Worm (Caenorhabditis elegans): ENCODE measurements around the gene ceh-51.

The ceh-51 gene

DNA sequence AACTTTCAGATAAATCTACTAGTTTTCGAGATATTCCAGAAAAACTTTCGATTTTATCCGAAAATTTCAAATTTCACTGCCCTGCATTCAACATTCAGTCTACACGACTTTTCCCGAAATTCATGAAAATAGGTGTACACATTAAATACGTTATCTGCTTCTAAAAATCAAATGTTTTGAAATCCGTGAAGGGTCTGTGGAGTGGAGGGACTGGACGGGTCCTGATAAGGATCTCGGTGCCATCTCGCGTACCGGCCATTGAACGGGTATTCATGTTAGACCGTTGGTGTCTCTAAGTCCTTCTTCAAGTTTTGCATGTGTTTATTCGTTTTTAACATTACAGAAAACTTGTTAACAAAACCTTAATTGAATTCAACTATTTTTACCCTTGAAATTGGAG is 33.6 kb downstream of the ceh-51 start:
- no peak for TF ChIP-seq syd-9 (tag; optimal IDR thresholded peaks at IDR 0.05)
- TF ChIP-seq lim-6 (tag; optimal IDR thresholded peaks at IDR 0.05): no peak
- TF ChIP-seq pat-9 (tag; optimal IDR thresholded peaks at IDR 0.05): no peak
- no peak for TF ChIP-seq hlh-6 (tag; optimal IDR thresholded peaks at IDR 0.05)
- no peak for TF ChIP-seq ahr-1 (tag; optimal IDR thresholded peaks at IDR 0.05)
- no peak for TF ChIP-seq pqm-1 (tag; optimal IDR thresholded peaks at IDR 0.05)
- TF ChIP-seq Y22D7AL.16 (tag; optimal IDR thresholded peaks at IDR 0.05): no peak
- TF ChIP-seq mec-3 (tag; optimal IDR thresholded peaks at IDR 0.05; ENCODE audit: borderline replicate concordance): no peak
- no peak for TF ChIP-seq odd-2 (tag; optimal IDR thresholded peaks at IDR 0.05)
- no peak for TF ChIP-seq ceh-14 (tag; optimal IDR thresholded peaks at IDR 0.05)
- no peak for TF ChIP-seq ceh-9 (tag; optimal IDR thresholded peaks at IDR 0.05)
- TF ChIP-seq nhr-11 (tag; optimal IDR thresholded peaks at IDR 0.05): no peak
- no peak for TF ChIP-seq unc-55 (GFP tag; optimal IDR thresholded peaks at IDR 0.05)
- TF ChIP-seq dmd-4 (tag; optimal IDR thresholded peaks at IDR 0.05; ENCODE audit: borderline replicate concordance): no peak
- TF ChIP-seq ceh-34 (tag; optimal IDR thresholded peaks at IDR 0.05): no peak
- TF ChIP-seq ttx-3 (tag; optimal IDR thresholded peaks at IDR 0.05): no peak
- TF ChIP-seq ceh-19 (GFP tag; optimal IDR thresholded peaks at IDR 0.05): no peak

DNA sequence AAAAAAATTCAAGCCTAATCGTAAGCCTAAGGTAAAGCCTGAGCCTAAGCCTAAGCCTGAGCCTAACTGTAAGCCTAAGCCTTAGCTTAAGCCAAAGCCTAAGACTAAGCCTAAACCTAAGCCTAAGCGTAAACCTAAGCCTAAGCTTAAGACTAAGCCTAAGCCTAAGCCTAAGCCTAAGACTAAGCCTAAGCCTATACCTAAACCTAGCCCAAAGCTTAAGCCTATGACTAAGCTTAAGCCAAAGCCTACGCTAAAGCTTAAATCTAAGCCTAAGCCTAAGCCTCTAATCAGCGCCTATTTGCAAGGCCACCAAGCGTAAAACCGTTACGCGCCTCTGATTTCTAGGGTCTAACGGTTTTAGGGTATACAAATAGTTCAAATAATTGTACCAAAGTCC is 35.7 kb downstream of the ceh-51 start:
- no peak for TF ChIP-seq zip-5 (tag; optimal IDR thresholded peaks at IDR 0.05)
- TF ChIP-seq dve-1 (tag; optimal IDR thresholded peaks at IDR 0.05): peak; percentile 80
- TF ChIP-seq sox-2 (GFP tag; IDR thresholded peaks at IDR 0.05): no peak
- no peak for TF ChIP-seq ceh-14 (tag; optimal IDR thresholded peaks at IDR 0.05)
- no peak for TF ChIP-seq elt-2 (tag; optimal IDR thresholded peaks at IDR 0.05)
- TF ChIP-seq sdc-2 (tag; optimal IDR thresholded peaks at IDR 0.05): no peak
- no peak for TF ChIP-seq ref-2 (tag; optimal IDR thresholded peaks at IDR 0.05)
- no peak for TF ChIP-seq hlh-15 (tag; optimal IDR thresholded peaks at IDR 0.05)

DNA sequence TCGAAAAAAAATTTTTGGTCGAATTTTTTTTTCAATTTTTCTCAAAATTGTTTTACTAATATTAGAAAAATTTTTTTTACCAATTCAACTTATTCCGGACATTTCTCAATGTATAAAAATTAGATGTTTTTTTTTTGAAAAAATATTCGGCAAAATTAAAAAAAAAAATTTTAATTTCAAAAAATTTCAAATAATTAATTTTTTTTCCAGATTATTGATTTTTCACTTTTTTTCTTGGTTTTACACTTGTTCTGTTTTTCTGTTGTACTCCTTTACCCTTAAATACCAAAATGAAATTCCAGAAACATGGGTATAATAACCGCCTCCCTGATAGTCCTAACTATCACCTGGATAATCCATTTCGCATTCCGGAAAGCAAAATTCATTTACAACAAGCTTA is 37.8 kb downstream of the ceh-51 start, which contains the start of gene cyp-42A1:
Gene cyp-42A1 (plus strand): TSS at position 301 of the 400 bp plus-strand sequence.
- TF ChIP-seq pag-3 (tag; optimal IDR thresholded peaks at IDR 0.05; ENCODE audit: borderline replicate concordance): no peak
- TF ChIP-seq ceh-34 (tag; optimal IDR thresholded peaks at IDR 0.05): no peak
- no peak for TF ChIP-seq odd-2 (tag; optimal IDR thresholded peaks at IDR 0.05)
- no peak for TF ChIP-seq nfya-1 (tag; optimal IDR thresholded peaks at IDR 0.05)
- no peak for TF ChIP-seq nhr-232 (tag; optimal IDR thresholded peaks at IDR 0.05)
- no peak for TF ChIP-seq ceh-19 (GFP tag; optimal IDR thresholded peaks at IDR 0.05)
- TF ChIP-seq elt-4 (tag; optimal IDR thresholded peaks at IDR 0.05): no peak
- TF ChIP-seq gmeb-2 (tag; optimal IDR thresholded peaks at IDR 0.05): no peak
- TF ChIP-seq F13H6.1 (tag; optimal IDR thresholded peaks at IDR 0.05): no peak
- TF ChIP-seq ceh-2 (tag; optimal IDR thresholded peaks at IDR 0.05): no peak
- no peak for TF ChIP-seq ama-1 (optimal IDR thresholded peaks at IDR 0.05)
- TF ChIP-seq pqm-1 (tag; optimal IDR thresholded peaks at IDR 0.05): no peak
- no peak for TF ChIP-seq madf-2 (tag; optimal IDR thresholded peaks at IDR 0.05)
- no peak for TF ChIP-seq tbx-2 (tag; optimal IDR thresholded peaks at IDR 0.05)

DNA sequence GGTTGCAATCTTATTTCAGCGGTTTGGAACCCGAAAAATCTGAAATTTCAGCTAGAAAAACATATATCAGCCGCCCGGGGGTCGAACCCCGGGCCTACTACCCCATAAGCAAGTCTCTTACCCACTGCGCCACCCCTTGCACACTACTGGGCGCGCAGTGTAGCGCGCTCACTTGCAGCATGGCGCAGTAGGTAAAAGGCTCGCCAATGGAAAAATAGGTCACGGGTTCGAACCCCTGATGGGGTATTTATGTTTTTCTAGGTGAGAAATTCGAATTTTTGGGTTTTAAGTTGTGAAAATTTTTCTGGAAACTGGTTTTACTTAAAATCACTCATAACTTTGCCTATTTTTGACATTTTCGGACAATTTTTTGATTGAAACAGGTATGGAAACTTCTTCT is 38.6 kb downstream of the ceh-51 start:
- no peak for TF ChIP-seq nhr-11 (tag; optimal IDR thresholded peaks at IDR 0.05)
- no peak for TF ChIP-seq ceh-45 (GFP tag; IDR thresholded peaks at IDR 0.05)
- no peak for TF ChIP-seq sox-2 (GFP tag; IDR thresholded peaks at IDR 0.05)
- TF ChIP-seq zip-5 (tag; optimal IDR thresholded peaks at IDR 0.05): no peak
- no peak for TF ChIP-seq syd-9 (tag; optimal IDR thresholded peaks at IDR 0.05)
- no peak for TF ChIP-seq ceh-34 (tag; optimal IDR thresholded peaks at IDR 0.05)
- TF ChIP-seq hlh-8 (tag; optimal IDR thresholded peaks at IDR 0.05): no peak
- TF ChIP-seq pax-1 (tag; optimal IDR thresholded peaks at IDR 0.05): no peak

All from whole organism, late embryonic.